Fruit fly (Drosophila melanogaster): ENCODE data around the gene Ipp.

Ipp gene

dm6 chr3R:13990109-13990508, 31.5 kb downstream of the Ipp start (continued):
- no peak for TF ChIP-seq lov (optimal IDR thresholded peaks at IDR 0.05)
- peak; percentile 75; the same call in 2 of the 3 replicates for TF ChIP-seq lov (GFP tag; IDR thresholded peaks at IDR 0.05)
- TF ChIP-seq CG18011 (GFP tag; optimal IDR thresholded peaks at IDR 0.05) = no peak
- no peak for TF ChIP-seq sima (GFP tag; optimal IDR thresholded peaks at IDR 0.05)
- no peak for TF ChIP-seq CG13775 (GFP tag; optimal IDR thresholded peaks at IDR 0.05)
- peak; percentile 8 for TF ChIP-seq CG8924 (tag; optimal IDR thresholded peaks at IDR 0.05)
- no peak for TF ChIP-seq cato (GFP tag; optimal IDR thresholded peaks at IDR 0.05; ENCODE audit: borderline replicate concordance)
- TF ChIP-seq ato (GFP tag; IDR thresholded peaks at IDR 0.05; ENCODE audit: partially characterized antibody) = no peak
- no peak for TF ChIP-seq CG42726 (GFP tag; IDR thresholded peaks at IDR 0.05; ENCODE audit: partially characterized antibody)
- peak; percentile 22 for TF ChIP-seq ewg (GFP tag; optimal IDR thresholded peaks at IDR 0.05)
- no peak for TF ChIP-seq ssp (GFP tag; IDR thresholded peaks at IDR 0.05)
- peak; percentile 55 for TF ChIP-seq pfk (GFP tag; optimal IDR thresholded peaks at IDR 0.05)
- peak; percentile 3 for TF ChIP-seq Deaf1 (tag; optimal IDR thresholded peaks at IDR 0.05)
- TF ChIP-seq cg (GFP tag; optimal IDR thresholded peaks at IDR 0.05) = peak; percentile 4
- TF ChIP-seq sc (optimal IDR thresholded peaks at IDR 0.05) = no peak
- peak; percentile 5 for TF ChIP-seq sc (GFP tag; optimal IDR thresholded peaks at IDR 0.05)
- TF ChIP-seq gce (GFP tag; IDR thresholded peaks at IDR 0.05) = no peak
- TF ChIP-seq Opbp (GFP tag; IDR thresholded peaks at IDR 0.05; ENCODE audit: partially characterized antibody) = peak; percentile 50; the same call in 1 of the 3 replicates
- no peak for TF ChIP-seq trem (tag; optimal IDR thresholded peaks at IDR 0.05)
- no peak for TF ChIP-seq NfI (GFP tag; optimal IDR thresholded peaks at IDR 0.05)
- TF ChIP-seq vvl (GFP tag; IDR thresholded peaks at IDR 0.05) = 0 out of 2 replicates have a peak, but pooled peaks have one; percentile 12
- no peak for TF ChIP-seq CG6689 (GFP tag; IDR thresholded peaks at IDR 0.05)
- TF ChIP-seq Rx (GFP tag; IDR thresholded peaks at IDR 0.05) = no peak
- TF ChIP-seq seq (GFP tag; IDR thresholded peaks at IDR 0.05) = peak; percentile 28; the same call in 1 of the 2 replicates
- no peak for TF ChIP-seq jing (GFP tag; optimal IDR thresholded peaks at IDR 0.05)
- TF ChIP-seq sob (GFP tag; IDR thresholded peaks at IDR 0.05) = 0 out of 2 replicates have a peak, but pooled peaks have one; percentile 9
- peak; percentile 19 for TF ChIP-seq D19A (tag; optimal IDR thresholded peaks at IDR 0.05)
- peak; percentile 18 for TF ChIP-seq Ets65A (GFP tag)
- peak; percentile 31 for TF ChIP-seq kni (GFP tag; optimal IDR thresholded peaks at IDR 0.05)
- peak; percentile 91 for TF ChIP-seq ci (GFP tag; IDR thresholded peaks at IDR 0.05)
- no peak for TF ChIP-seq prd (optimal IDR thresholded peaks at IDR 0.05)
- TF ChIP-seq prd (GFP tag; IDR thresholded peaks at IDR 0.05) = 0 out of 3 replicates have a peak, but pooled peaks have one; percentile 25

- TF ChIP-seq gcm2 (GFP tag; optimal IDR thresholded peaks at IDR 0.05) (no peak), Adf1 (GFP tag; IDR thresholded peaks at IDR 0.05) (peak; percentile 51; the same call in 1 of the 2 replicates), CG6175 (GFP tag; IDR thresholded peaks at IDR 0.05) (peak; percentile 31; the same call in 1 of the 3 replicates), Dip3 (GFP tag; optimal IDR thresholded peaks at IDR 0.05) (no peak), Med (GFP tag) (peak; percentile 19), Deaf1 (tag; optimal IDR thresholded peaks at IDR 0.05) (peak; percentile 52), CG8290 (GFP tag; optimal IDR thresholded peaks at IDR 0.05) (no peak), CG8290 (tag; optimal IDR thresholded peaks at IDR 0.05) (no peak), vvl (GFP tag; IDR thresholded peaks at IDR 0.05) (0 out of 2 replicates have a peak, but pooled peaks have one; percentile 29), nerfin-1 (tag; optimal IDR thresholded peaks at IDR 0.05) (no peak), Pdp1 (GFP tag; optimal IDR thresholded peaks at IDR 0.05) (peak in 1 of 2 experiments; percentile 91), Drgx (GFP tag; IDR thresholded peaks at IDR 0.05) (peak; percentile 51), chif (GFP tag; optimal IDR thresholded peaks at IDR 0.05) (no peak), CG7745 (tag; optimal IDR thresholded peaks at IDR 0.05) (no peak), sqz (GFP tag; optimal IDR thresholded peaks at IDR 0.05) (peak; percentile 58), pros (GFP tag; optimal IDR thresholded peaks at IDR 0.05) (peak; percentile 93)
Observed at dm6 chr3R:13992126-13992535, 33.5 kb downstream of the Ipp start.
